Worm (Caenorhabditis elegans): ENCODE measurements around the gene F39F10.2.
A peak's percentile ranks its signal among the peaks of the same experiment; 100 is the strongest.

F39F10.2 gene

ce11 chrX:16894577-16894976, at the start of gene F39F10.2:
TSS of gene F39F10.2 (plus strand) at chrX:16894877.
- no peak for TF ChIP-seq dmd-4 (tag; optimal IDR thresholded peaks at IDR 0.05)
- no peak for TF ChIP-seq nhr-11 (tag; optimal IDR thresholded peaks at IDR 0.05)
- no peak for TF ChIP-seq R02D3.7 (tag; optimal IDR thresholded peaks at IDR 0.05)
- TF ChIP-seq lsy-2 (tag; optimal IDR thresholded peaks at IDR 0.05), result no peak
- no peak for TF ChIP-seq sma-9 (GFP tag; optimal IDR thresholded peaks at IDR 0.05)
- TF ChIP-seq sma-9 (tag; optimal IDR thresholded peaks at IDR 0.05), result no peak
- TF ChIP-seq ama-1 (optimal IDR thresholded peaks at IDR 0.05), result no peak
- no peak for TF ChIP-seq sem-4 (tag; optimal IDR thresholded peaks at IDR 0.05)
- no peak for TF ChIP-seq lin-11 (tag; optimal IDR thresholded peaks at IDR 0.05)

- TF ChIP-seq ceh-16 (tag; optimal IDR thresholded peaks at IDR 0.05), result no peak
- no peak for TF ChIP-seq lsy-2 (tag; optimal IDR thresholded peaks at IDR 0.05)
- no peak for TF ChIP-seq mbf-1 (tag; optimal IDR thresholded peaks at IDR 0.05)
- TF ChIP-seq sma-3 (GFP tag; optimal IDR thresholded peaks at IDR 0.05), result no peak
Observed at ce11 chrX:16844924-16845323, 49.8 kb upstream of the F39F10.2 start, which contains the start of gene F41G4.8. TSS of gene F41G4.8 (minus strand) at chrX:16845024.

DNA sequence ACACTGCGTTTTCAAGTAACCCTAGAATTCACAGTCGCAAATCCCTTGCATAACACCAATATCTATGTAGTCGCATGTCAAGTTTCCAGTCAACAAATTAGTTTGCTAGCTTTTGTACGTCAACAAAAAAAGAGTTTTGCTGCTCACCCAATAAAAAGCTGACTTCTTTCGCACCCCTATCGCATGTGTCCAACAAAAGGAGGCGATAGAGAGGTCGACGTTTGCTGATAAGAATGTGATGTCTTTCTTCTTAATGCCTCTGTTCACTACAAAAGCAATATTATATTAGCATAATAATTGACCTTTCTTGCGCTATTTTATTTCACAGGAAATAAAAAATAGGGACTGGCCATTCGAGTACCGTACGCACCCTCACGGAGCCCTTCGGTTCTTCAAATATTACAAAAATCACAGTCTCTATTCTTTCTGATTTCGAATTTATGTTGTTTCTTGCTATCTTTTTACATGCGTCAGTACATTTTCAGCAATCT, 34.7 kb upstream of the F39F10.2 start, which contains the start of gene T20F7.3:
T20F7.3 (plus strand) TSS at position 441 of the 491 bp plus-strand sequence.
- TF ChIP-seq fos-1 (tag; optimal IDR thresholded peaks at IDR 0.05) (peak; percentile 39), sem-4 (tag; optimal IDR thresholded peaks at IDR 0.05) (no peak), nhr-237 (tag; optimal IDR thresholded peaks at IDR 0.05) (no peak)

- TF ChIP-seq nhr-21 (tag; optimal IDR thresholded peaks at IDR 0.05) (no peak), elt-3 (tag; optimal IDR thresholded peaks at IDR 0.05) (no peak), mab-5 (tag; optimal IDR thresholded peaks at IDR 0.05) (no peak), alr-1 (tag; optimal IDR thresholded peaks at IDR 0.05) (no peak)
Observed at ce11 chrX:16863320-16863719, 31.4 kb upstream of the F39F10.2 start.

- no peak for TF ChIP-seq elt-1 (tag; optimal IDR thresholded peaks at IDR 0.05)
Observed at ce11 chrX:16865016-16865415, 29.7 kb upstream of the F39F10.2 start.

DNA sequence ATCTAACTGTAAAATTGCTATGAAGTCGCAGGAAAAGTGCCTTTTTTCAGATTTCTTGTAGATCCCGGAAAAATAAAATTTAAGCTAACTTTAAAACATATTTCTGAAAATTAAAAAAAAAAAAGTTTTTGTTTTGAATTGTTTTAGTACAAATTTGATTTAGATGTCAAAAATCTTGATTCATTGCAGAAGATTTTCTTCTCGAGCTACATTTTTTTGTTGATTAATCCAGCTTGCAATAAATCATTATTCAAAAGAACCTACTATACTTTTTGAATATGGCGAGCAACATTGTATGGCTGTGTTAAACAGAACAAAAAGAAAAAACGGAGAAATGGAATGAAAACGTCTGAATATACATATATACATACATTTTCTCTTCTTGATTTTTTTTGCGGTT, 29.0 kb upstream of the F39F10.2 start:
- TF ChIP-seq F13H6.1 (tag; optimal IDR thresholded peaks at IDR 0.05) (no peak), elt-1 (tag; optimal IDR thresholded peaks at IDR 0.05) (no peak), mab-5 (tag; optimal IDR thresholded peaks at IDR 0.05) (no peak), peb-1 (tag; optimal IDR thresholded peaks at IDR 0.05) (no peak), lin-11 (tag; optimal IDR thresholded peaks at IDR 0.05) (no peak), nhr-6 (tag; optimal IDR thresholded peaks at IDR 0.05) (no peak), nhr-25 (tag; optimal IDR thresholded peaks at IDR 0.05) (no peak), crh-2 (tag; optimal IDR thresholded peaks at IDR 0.05) (no peak), Y55F3AM.14 (GFP tag; optimal IDR thresholded peaks at IDR 0.05) (no peak), nhr-77 (tag; optimal IDR thresholded peaks at IDR 0.05) (no peak), sem-4 (tag; optimal IDR thresholded peaks at IDR 0.05) (no peak), nhr-12 (tag; optimal IDR thresholded peaks at IDR 0.05) (no peak), blmp-1 (tag; optimal IDR thresholded peaks at IDR 0.05; ENCODE audit: insufficient read depth) (no peak), sma-9 (GFP tag; optimal IDR thresholded peaks at IDR 0.05) (no peak), sma-9 (tag; optimal IDR thresholded peaks at IDR 0.05) (no peak), dmd-4 (tag; optimal IDR thresholded peaks at IDR 0.05) (no peak), ama-1 (optimal IDR thresholded peaks at IDR 0.05) (no peak), nhr-11 (tag; optimal IDR thresholded peaks at IDR 0.05) (no peak)

DNA sequence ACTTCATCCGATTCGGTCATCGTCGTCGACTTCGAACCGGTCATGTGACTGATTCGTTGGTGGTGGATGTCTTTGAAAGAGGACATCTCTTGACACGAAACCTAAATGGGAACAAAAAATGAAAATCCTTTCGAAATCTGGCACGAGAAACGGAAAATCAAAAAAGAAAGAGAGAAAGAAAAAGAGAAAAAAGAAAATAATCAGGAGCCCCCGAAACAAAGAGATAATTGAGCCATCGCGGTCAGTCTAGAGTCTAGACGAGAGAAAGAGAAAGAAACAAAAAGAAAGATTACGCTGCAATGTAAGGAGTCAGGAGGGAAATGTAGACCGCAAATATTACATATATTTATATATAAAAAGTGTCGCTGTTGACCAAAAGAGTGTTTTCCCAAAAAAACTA, 25.7 kb upstream of the F39F10.2 start, which contains the start of gene aakg-2:
aakg-2 (minus strand) TSS at position 101 of the 400 bp plus-strand sequence.
- TF ChIP-seq nhr-23 (tag; optimal IDR thresholded peaks at IDR 0.05) (no peak), crh-2 (tag; optimal IDR thresholded peaks at IDR 0.05) (no peak), nhr-21 (tag; optimal IDR thresholded peaks at IDR 0.05) (no peak), mbf-1 (tag; optimal IDR thresholded peaks at IDR 0.05) (no peak), nhr-237 (tag; optimal IDR thresholded peaks at IDR 0.05) (no peak), lin-13 (GFP tag; optimal IDR thresholded peaks at IDR 0.05) (no peak), fos-1 (tag; optimal IDR thresholded peaks at IDR 0.05) (no peak), unc-55 (GFP tag; optimal IDR thresholded peaks at IDR 0.05) (no peak), ceh-82 (tag; optimal IDR thresholded peaks at IDR 0.05) (no peak), egl-27 (tag; optimal IDR thresholded peaks at IDR 0.05) (no peak), gmeb-1 (tag; optimal IDR thresholded peaks at IDR 0.05) (no peak), nhr-129 (tag; optimal IDR thresholded peaks at IDR 0.05) (no peak), Y55F3AM.14 (GFP tag; optimal IDR thresholded peaks at IDR 0.05) (no peak), ama-1 (optimal IDR thresholded peaks at IDR 0.05) (no peak), aly-2 (tag; optimal IDR thresholded peaks at IDR 0.05) (no peak), elt-1 (tag; optimal IDR thresholded peaks at IDR 0.05) (no peak), blmp-1 (tag; optimal IDR thresholded peaks at IDR 0.05; ENCODE audit: insufficient read depth) (no peak), ceh-16 (tag; optimal IDR thresholded peaks at IDR 0.05) (no peak), nhr-6 (tag; optimal IDR thresholded peaks at IDR 0.05) (no peak), snpc-4 (tag; optimal IDR thresholded peaks at IDR 0.05) (no peak)
